Fruit fly (Drosophila melanogaster) whole organism, wandering third instar larva: ENCODE measurements around the gene CG12885.

Experiments
- Abd-B ChIP-seq: fragments of >200 bp; optimal IDR thresholded peaks from 2 replicates; lab custom pipeline; 2017; ENCODE audit warnings: missing biosample characterization, missing genetic modification characterization
- CrebA ChIP-seq: fragments of 200-800 bp; sonication (Bioruptor generic); optimal IDR thresholded peaks from 2 replicates; lab custom pipeline; 2016; ENCODE audit warnings: missing biosample characterization, mild to moderate bottlenecking, missing genetic modification characterization, borderline replicate concordance
- Dfd ChIP-seq: fragments of >200 bp; optimal IDR thresholded peaks from 2 replicates; lab custom pipeline; 2017; ENCODE audit warnings: missing biosample characterization, missing genetic modification characterization
- GATAd ChIP-seq: sonication (Bioruptor generic); optimal IDR thresholded peaks from 2 replicates; lab custom pipeline; 2016; ENCODE audit warnings: missing biosample characterization, missing genetic modification characterization
- Hr78 ChIP-seq: fragments of >200 bp; optimal IDR thresholded peaks from 2 replicates; lab custom pipeline; 2017; ENCODE audit warnings: missing biosample characterization, missing genetic modification characterization
- Myc ChIP-seq: fragments of >200 bp; optimal IDR thresholded peaks from 2 replicates; lab custom pipeline; 2017
- Rel ChIP-seq, 2 experiments: fragments of 200-800 bp; sonication (Bioruptor generic) in 1 of 2; optimal IDR thresholded peaks; 2 replicates in 1 of 2; 3 replicates in 1 of 2; lab custom pipeline; 2016 to 2019; ENCODE audit warnings: mild to moderate bottlenecking in 2 of 2, missing biosample characterization in 2 of 2, missing genetic modification characterization in 2 of 2, moderate library complexity in 1 of 2
- brk ChIP-seq: fragments of 200-800 bp; sonication (Bioruptor generic); optimal IDR thresholded peaks from 2 replicates; lab custom pipeline; 2016; ENCODE audit warnings: missing biosample characterization, mild to moderate bottlenecking, missing genetic modification characterization
- fru ChIP-seq: fragments of 200-800 bp; sonication (Bioruptor generic); optimal IDR thresholded peaks from 3 replicates; lab custom pipeline; 2016; ENCODE audit warnings: missing biosample characterization, mild to moderate bottlenecking, missing genetic modification characterization
- h ChIP-seq: fragments of 200-800 bp; sonication (Bioruptor generic); optimal IDR thresholded peaks from 3 replicates; lab custom pipeline; 2016; ENCODE audit warnings: missing biosample characterization, mild to moderate bottlenecking, missing genetic modification characterization
- pan ChIP-seq: fragments of >200 bp; optimal IDR thresholded peaks from 2 replicates; lab custom pipeline; 2017
- rgr ChIP-seq: fragments of 200-800 bp; sonication (Bioruptor generic); optimal IDR thresholded peaks from 3 replicates; lab custom pipeline; 2016; ENCODE audit warnings: missing biosample characterization, mild to moderate bottlenecking, missing genetic modification characterization
- usp ChIP-seq: fragments of >200 bp; optimal IDR thresholded peaks from 2 replicates; lab custom pipeline; 2017; ENCODE audit warnings: missing biosample characterization, missing genetic modification characterization

DNA sequence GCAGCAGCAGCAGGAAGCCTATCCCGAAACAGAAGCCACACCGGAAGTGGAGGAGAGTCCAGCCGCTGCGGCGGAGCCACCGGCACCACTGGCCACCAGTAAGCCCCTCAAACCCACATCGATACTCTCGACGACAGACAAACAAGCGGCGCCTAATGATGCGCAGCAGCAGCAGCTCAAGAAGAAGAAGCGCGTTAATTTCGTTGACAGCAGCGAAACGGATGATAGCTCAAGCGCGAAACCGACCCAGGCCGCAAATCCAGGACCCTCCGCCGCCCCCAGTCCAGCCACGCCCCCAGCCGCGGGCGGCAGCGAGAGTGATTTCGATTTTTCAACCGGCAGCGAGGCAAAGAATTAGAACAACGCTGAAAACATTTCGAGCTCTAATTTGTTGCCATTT is 12.6 kb downstream of the CG12885 start:
- no peak for TF ChIP-seq h (GFP tag; lab: Kevin White, UChicago)
- no peak for TF ChIP-seq fru
- TF ChIP-seq brk = no peak
- TF ChIP-seq Myc = no peak
- no peak for TF ChIP-seq rgr
- no peak for TF ChIP-seq GATAd (GFP tag; lab: Kevin White, UChicago)
- TF ChIP-seq Hr78 (GFP tag; lab: Kevin White, UChicago) = no peak
- no peak for TF ChIP-seq CrebA (GFP tag; lab: Kevin White, UChicago)
- TF ChIP-seq pan (lab: Kevin White, UChicago) = no peak
- no peak for TF ChIP-seq Abd-B
- no peak for TF ChIP-seq usp (GFP tag; lab: Kevin White, UChicago)
- TF ChIP-seq Dfd = peak; percentile 93
- no peak for TF ChIP-seq Rel (GFP tag; optimal IDR thresholded peaks at IDR 0.05; lab: Kevin White, UChicago)
- TF ChIP-seq Rel (tag; optimal IDR thresholded peaks at IDR 0.05; lab: Kevin White, UChicago) = no peak
